Fruit fly (Drosophila melanogaster) whole organism, embryonic: Measurements from ENCODE around the gene Max.

Experiments used
- Asciz ChIP-seq: fragments of 200-800 bp; sonication (Bioruptor generic); optimal IDR thresholded peaks from 2 replicates; lab custom pipeline; 2017; ENCODE audit warnings: missing biosample characterization, mild to moderate bottlenecking, missing genetic modification characterization, missing genetic modification reagents
- Bgb ChIP-seq: fragments of 200-800 bp; sonication (Bioruptor generic); IDR thresholded peaks from 2 replicates; pipeline ENCODE4 v1.3.6; 2022; ENCODE audit warnings: missing biosample characterization, missing genetic modification characterization; ENCODE audit not compliant: partially characterized antibody
- CG10147 ChIP-seq: fragments of 200-800 bp; sonication (Bioruptor generic); optimal IDR thresholded peaks from 2 replicates; lab custom pipeline; 2019; ENCODE audit warnings: missing biosample characterization, mild to moderate bottlenecking, missing genetic modification characterization, moderate library complexity
- CG10209 ChIP-seq: fragments of 200-800 bp; sonication (Bioruptor generic); optimal IDR thresholded peaks from 3 replicates; lab custom pipeline; 2017; ENCODE audit warnings: missing biosample characterization, mild to moderate bottlenecking, missing genetic modification characterization, missing genetic modification reagents
- CG10267 ChIP-seq: fragments of 200-800 bp; sonication (Bioruptor generic); optimal IDR thresholded peaks from 2 replicates; lab custom pipeline; 2018; ENCODE audit warnings: missing biosample characterization, mild to moderate bottlenecking, missing genetic modification characterization, moderate library complexity
- CG10321 ChIP-seq: fragments of 200-800 bp; sonication (Bioruptor generic); IDR thresholded peaks from 2 replicates; pipeline ENCODE4 v1.3.6; 2022; ENCODE audit warnings: missing biosample characterization, missing genetic modification characterization
- CG10543 ChIP-seq: fragments of 200-800 bp; sonication (Bioruptor generic); optimal IDR thresholded peaks from 3 replicates; lab custom pipeline; 2017; ENCODE audit warnings: missing biosample characterization, mild to moderate bottlenecking, missing genetic modification characterization, moderate library complexity
- CG12942 ChIP-seq: fragments of 200-800 bp; sonication (Bioruptor generic); optimal IDR thresholded peaks from 3 replicates; lab custom pipeline; 2016; ENCODE audit warnings: missing biosample characterization, missing genetic modification characterization
- CG14667 ChIP-seq: fragments of 200-800 bp; sonication (Bioruptor generic); IDR thresholded peaks from 2 replicates; pipeline ENCODE4 v1.3.6; 2022; ENCODE audit warnings: missing biosample characterization, missing genetic modification characterization
- CG14710 ChIP-seq: fragments of 200-800 bp; sonication (Bioruptor generic); optimal IDR thresholded peaks from 3 replicates; lab custom pipeline; 2019; ENCODE audit warnings: missing biosample characterization, mild to moderate bottlenecking, missing genetic modification characterization, moderate library complexity
- CG15514 ChIP-seq: fragments of 200-800 bp; sonication (Bioruptor generic); optimal IDR thresholded peaks from 3 replicates; lab custom pipeline; 2017; ENCODE audit warnings: missing biosample characterization, missing genetic modification characterization, mild to moderate bottlenecking, moderate library complexity, missing genetic modification reagents
- CG1603 ChIP-seq: fragments of 200-800 bp; sonication (Bioruptor generic); optimal IDR thresholded peaks from 2 replicates; lab custom pipeline; 2019; ENCODE audit warnings: missing biosample characterization, mild to moderate bottlenecking, missing genetic modification characterization, moderate library complexity
- CG31224 ChIP-seq: fragments of 200-800 bp; sonication (Bioruptor generic); IDR thresholded peaks from 2 replicates; pipeline ENCODE4 v1.3.6; 2022; ENCODE audit warnings: missing biosample characterization, missing genetic modification characterization
- CG32772 ChIP-seq: fragments of 200-800 bp; sonication (Bioruptor generic); IDR thresholded peaks from 2 replicates; pipeline ENCODE4 v1.3.6; 2022; ENCODE audit warnings: missing biosample characterization, missing genetic modification characterization
- CG34376 ChIP-seq: fragments of 200-800 bp; sonication (Bioruptor generic); optimal IDR thresholded peaks from 2 replicates; lab custom pipeline; 2018; ENCODE audit warnings: missing biosample characterization, mild to moderate bottlenecking, missing genetic modification characterization
- CG3726 ChIP-seq: fragments of 200-800 bp; sonication (Bioruptor generic); IDR thresholded peaks from 3 replicates; pipeline ENCODE4, ENCODE4 v1.3.6; 2022; ENCODE audit warnings: missing biosample characterization, missing genetic modification characterization
- CG4730 ChIP-seq: fragments of 200-800 bp; sonication (Bioruptor generic); IDR thresholded peaks from 2 replicates; pipeline ENCODE4 v1.3.6; 2022; ENCODE audit warnings: missing biosample characterization, missing genetic modification characterization
- CG8290 ChIP-seq, 3 experiments: fragments of 200-800 bp; sonication (Bioruptor generic); optimal IDR thresholded peaks; 2 replicates each; lab custom pipeline; 2016 to 2019; ENCODE audit warnings: missing biosample characterization in 3 of 3, missing genetic modification characterization in 3 of 3, mild to moderate bottlenecking in 2 of 3, moderate library complexity in 1 of 3
- CG8924 ChIP-seq: fragments of 200-800 bp; optimal IDR thresholded peaks from 3 replicates; lab custom pipeline; 2019; ENCODE audit warnings: missing biosample characterization, mild to moderate bottlenecking, missing genetic modification characterization, moderate library complexity
- CG9797 ChIP-seq: fragments of 200-800 bp; sonication (Bioruptor generic); optimal IDR thresholded peaks from 3 replicates; lab custom pipeline; 2018; ENCODE audit warnings: missing biosample characterization, mild to moderate bottlenecking, missing genetic modification characterization
- CG9817 ChIP-seq: fragments of 200-800 bp; sonication (Bioruptor generic); optimal IDR thresholded peaks from 2 replicates; lab custom pipeline; 2018; ENCODE audit warnings: missing biosample characterization, mild to moderate bottlenecking, missing genetic modification characterization, moderate library complexity
- CkIIα-i1 ChIP-seq: fragments of 200-800 bp; sonication (Bioruptor generic); IDR thresholded peaks from 2 replicates; pipeline ENCODE4 v1.3.6; 2022; ENCODE audit warnings: missing biosample characterization, missing genetic modification characterization
- CoRest ChIP-seq: fragments of 200-800 bp; sonication (Bioruptor generic); optimal IDR thresholded peaks from 3 replicates; lab custom pipeline; 2018; ENCODE audit warnings: missing biosample characterization, mild to moderate bottlenecking, missing genetic modification characterization, moderate library complexity
- Deaf1 ChIP-seq: fragments of 200-800 bp; optimal IDR thresholded peaks from 3 replicates; lab custom pipeline; 2019; ENCODE audit warnings: missing biosample characterization, mild to moderate bottlenecking, missing genetic modification characterization, moderate library complexity
- Fer1 ChIP-seq: fragments of 200-800 bp; sonication (Bioruptor generic); optimal IDR thresholded peaks from 2 replicates; lab custom pipeline; 2017; ENCODE audit warnings: missing biosample characterization, mild to moderate bottlenecking, missing genetic modification characterization
- Hr3 ChIP-seq: fragments of 200-800 bp; sonication (Bioruptor generic); optimal IDR thresholded peaks from 3 replicates; lab custom pipeline; 2016; ENCODE audit warnings: missing biosample characterization, missing genetic modification characterization
- Hsf ChIP-seq: fragments of 200-800 bp; sonication (Bioruptor generic); optimal IDR thresholded peaks from 3 replicates; lab custom pipeline; 2016; ENCODE audit warnings: missing biosample characterization, missing genetic modification characterization
- MBD-R2 ChIP-seq: fragments of 200-800 bp; sonication (Bioruptor generic); IDR thresholded peaks from 2 replicates; pipeline ENCODE4 v1.3.6; 2022; ENCODE audit warnings: missing biosample characterization, missing genetic modification characterization
- MTF-1 ChIP-seq: fragments of 200-800 bp; sonication (Bioruptor generic); optimal IDR thresholded peaks from 2 replicates; lab custom pipeline; 2018; ENCODE audit warnings: missing biosample characterization, mild to moderate bottlenecking, missing genetic modification characterization, borderline replicate concordance
- Max ChIP-seq: fragments of 200-800 bp; sonication (Bioruptor generic); optimal IDR thresholded peaks from 2 replicates; lab custom pipeline; 2016; ENCODE audit warnings: missing biosample characterization, mild to moderate bottlenecking, missing genetic modification characterization
- Nf-YC ChIP-seq: fragments of 200-800 bp; optimal IDR thresholded peaks from 3 replicates; lab custom pipeline; 2019; ENCODE audit warnings: missing biosample characterization, mild to moderate bottlenecking, missing genetic modification characterization, moderate library complexity
- PHDP ChIP-seq: fragments of 200-800 bp; sonication (Bioruptor generic); optimal IDR thresholded peaks from 3 replicates; lab custom pipeline; 2018; ENCODE audit warnings: missing biosample characterization, mild to moderate bottlenecking, missing genetic modification characterization, moderate library complexity
- Pdp1 ChIP-seq, 2 experiments: fragments of 200-800 bp; sonication (Bioruptor generic); optimal IDR thresholded peaks; 3 replicates each; lab custom pipeline; 2016; ENCODE audit warnings: missing biosample characterization in 2 of 2, missing genetic modification characterization in 2 of 2, mild to moderate bottlenecking in 1 of 2, moderate library complexity in 1 of 2
- Rfx ChIP-seq: fragments of 200-800 bp; sonication (Bioruptor generic); IDR thresholded peaks from 2 replicates; pipeline ENCODE4 v1.3.6; 2022; ENCODE audit warnings: missing biosample characterization, missing genetic modification characterization
- Sry-δ ChIP-seq: fragments of 200-800 bp; sonication (Bioruptor generic); optimal IDR thresholded peaks from 2 replicates; lab custom pipeline; 2016; ENCODE audit warnings: missing biosample characterization, missing genetic modification characterization
- Vsx1 ChIP-seq: fragments of 200-800 bp; sonication (Bioruptor generic); optimal IDR thresholded peaks from 2 replicates; lab custom pipeline; 2017; ENCODE audit warnings: missing biosample characterization, mild to moderate bottlenecking, missing genetic modification characterization, missing genetic modification reagents
- cwo ChIP-seq: fragments of 200-800 bp; sonication (Bioruptor generic); optimal IDR thresholded peaks from 3 replicates; lab custom pipeline; 2017; ENCODE audit warnings: missing biosample characterization, missing genetic modification characterization, mild to moderate bottlenecking, moderate library complexity, missing genetic modification reagents
- dmrt99B ChIP-seq: fragments of 200-800 bp; sonication (Bioruptor generic); optimal IDR thresholded peaks from 2 replicates; lab custom pipeline; 2018; ENCODE audit warnings: missing biosample characterization, mild to moderate bottlenecking, missing genetic modification characterization, moderate library complexity
- dpn ChIP-seq, 2 experiments: fragments of 200-800 bp; sonication (Bioruptor generic); optimal IDR thresholded peaks; 3 replicates each; lab custom pipeline; 2016; ENCODE audit warnings: missing biosample characterization in 2 of 2, missing genetic modification characterization in 2 of 2
- exex ChIP-seq: fragments of 200-800 bp; sonication (Bioruptor generic); optimal IDR thresholded peaks from 4 replicates; lab custom pipeline; 2018; ENCODE audit warnings: missing biosample characterization, mild to moderate bottlenecking, missing genetic modification characterization, moderate library complexity
- grn ChIP-seq: fragments of 200-800 bp; sonication (Bioruptor generic); optimal IDR thresholded peaks from 3 replicates; lab custom pipeline; 2017; ENCODE audit warnings: missing biosample characterization, missing genetic modification characterization
- hth ChIP-seq: fragments of >200 bp; optimal IDR thresholded peaks from 2 replicates; lab custom pipeline; 2017; ENCODE audit warnings: inconsistent platforms
- mam ChIP-seq: fragments of 200-800 bp; sonication (Bioruptor generic); optimal IDR thresholded peaks from 3 replicates; lab custom pipeline; 2016; ENCODE audit warnings: missing biosample characterization, missing genetic modification characterization
- sens ChIP-seq: fragments of 200-800 bp; sonication (Bioruptor generic); peaks from one replicate; lab custom pipeline; 2016; ENCODE audit warnings: missing biosample characterization, missing genetic modification characterization
- sens-2 ChIP-seq: fragments of 200-800 bp; sonication (Bioruptor generic); IDR thresholded peaks from 2 replicates; pipeline ENCODE4 v1.3.6; 2022; ENCODE audit warnings: missing biosample characterization, missing genetic modification characterization
- slbo ChIP-seq: fragments of 200-800 bp; sonication (Bioruptor generic); IDR thresholded peaks from 2 replicates; pipeline ENCODE4 v1.3.6; 2022; ENCODE audit warnings: missing biosample characterization, missing genetic modification characterization
- sob ChIP-seq: fragments of 200-800 bp; sonication (Bioruptor generic); IDR thresholded peaks from 2 replicates; pipeline ENCODE4 v1.3.6; 2022; ENCODE audit warnings: missing biosample characterization, missing genetic modification characterization
- sug ChIP-seq: fragments of 200-800 bp; optimal IDR thresholded peaks from 2 replicates; lab custom pipeline; 2019; ENCODE audit warnings: missing biosample characterization, mild to moderate bottlenecking, missing genetic modification characterization, moderate library complexity
- ttk ChIP-seq: fragments of 200-800 bp; sonication (Bioruptor generic); IDR thresholded peaks from 2 replicates; pipeline ENCODE4 v2.1.2; 2022; ENCODE audit warnings: missing biosample characterization, missing genetic modification characterization
- z ChIP-seq: fragments of 200-800 bp; sonication (Bioruptor generic); IDR thresholded peaks from 3 replicates; pipeline ENCODE4 v1.3.6; 2022; ENCODE audit warnings: missing biosample characterization, missing genetic modification characterization

Gene Max

dm6 chr3L:19260278-19260803 is 3.6 kb downstream of the Max start, which contains the start of gene nes (continued):
- TF ChIP-seq Fer1 (GFP tag; lab: Kevin White, UChicago) (peak; percentile 7), hth (lab: Kevin White, UChicago) (no peak), CG31224 (no peak), ttk (GFP tag; lab: Robert Waterston, UW) (no peak), Max (GFP tag; lab: Kevin White, UChicago) (peak; percentile 37), mam (GFP tag; lab: Kevin White, UChicago) (peak; percentile 3), CG10147 (GFP tag; lab: Kevin White, UChicago) (peak; percentile 37), CG3726 (GFP tag; lab: Robert Waterston, UW) (no peak), Asciz (GFP tag; lab: Kevin White, UChicago) (no peak), CG1603 (tag; lab: Kevin White, UChicago) (peak; percentile 49), CoRest (peak; percentile 3), dpn (GFP tag; optimal IDR thresholded peaks at IDR 0.05; lab: Kevin White, UChicago) (no peak), CG10321 (GFP tag; lab: Robert Waterston, UW) (no peak), MBD-R2 (GFP tag; lab: Robert Waterston, UW) (peak; percentile 54), dmrt99B (tag; lab: Kevin White, UChicago) (no peak), CkIIα-i1 (GFP tag; lab: Robert Waterston, UW) (no peak), cwo (GFP tag; lab: Kevin White, UChicago) (peak; percentile 56), Hr3 (GFP tag; lab: Kevin White, UChicago) (no peak), CG10267 (tag; lab: Kevin White, UChicago) (peak; percentile 49), CG8924 (tag; lab: Kevin White, UChicago) (peak; percentile 23), CG10209 (GFP tag; lab: Kevin White, UChicago) (no peak), CG14667 (no peak), CG32772 (no peak), sens (GFP tag; lab: Kevin White, UChicago) (peak; percentile 74), CG9817 (peak; percentile 13), Deaf1 (no peak), MTF-1 (no peak), sob (GFP tag; lab: Robert Waterston, UW) (peak; percentile 46; the same call in 1 of the 2 replicates), grn (GFP tag; lab: Kevin White, UChicago) (no peak), Rfx (GFP tag; lab: Robert Waterston, UW) (0 out of 2 replicates have a peak, but pooled peaks have one; percentile 10), CG9797 (GFP tag; lab: Kevin White, UChicago) (peak; percentile 51), CG15514 (GFP tag; lab: Kevin White, UChicago) (peak; percentile 2), CG14710 (tag; lab: Kevin White, UChicago) (peak; percentile 6)

dm6 chr3L:19258199-19258598 is 5.8 kb downstream of the Max start:
- TF ChIP-seq Vsx1 (GFP tag; lab: Kevin White, UChicago) (peak; percentile 44), CoRest (no peak), CG34376 (GFP tag; lab: Kevin White, UChicago) (peak; percentile 4), z (GFP tag; lab: Robert Waterston, UW) (no peak), Bgb (no peak), Sry-δ (no peak), grn (GFP tag; lab: Kevin White, UChicago) (peak; percentile 77), Pdp1 (GFP tag; optimal IDR thresholded peaks at IDR 0.05; lab: Kevin White, UChicago) (peak in 1 of 2 experiments; percentile 63), sug (tag; lab: Kevin White, UChicago) (peak; percentile 93), slbo (GFP tag; lab: Robert Waterston, UW) (no peak), CG14710 (tag; lab: Kevin White, UChicago) (no peak), Nf-YC (tag; lab: Kevin White, UChicago) (no peak), PHDP (tag; lab: Kevin White, UChicago) (no peak), CG4730 (no peak), CG12942 (GFP tag; lab: Kevin White, UChicago) (no peak), MBD-R2 (GFP tag; lab: Robert Waterston, UW) (no peak), CG10543 (GFP tag; lab: Kevin White, UChicago) (peak; percentile 27), CG8290 (GFP tag; optimal IDR thresholded peaks at IDR 0.05; lab: Kevin White, UChicago) (no peak), CG8290 (tag; optimal IDR thresholded peaks at IDR 0.05; lab: Kevin White, UChicago) (no peak), exex (tag; lab: Kevin White, UChicago) (peak; percentile 86), Hsf (GFP tag; lab: Kevin White, UChicago) (no peak), sens-2 (GFP tag; lab: Robert Waterston, UW) (peak; percentile 80; the same call in 1 of the 2 replicates)
